Fruit fly (Drosophila melanogaster) whole organism, embryonic: ENCODE measurements around the gene Mpcp2.
A peak's percentile ranks its signal among the peaks of the same experiment; 100 is the strongest.

Experiments used
- Atf3 ChIP-seq: fragments of 200-800 bp; sonication (Bioruptor generic); optimal IDR thresholded peaks from 3 replicates; lab custom pipeline; 2016; ENCODE audit warnings: missing biosample characterization, missing genetic modification characterization
- Atf6 ChIP-seq: fragments of 200-800 bp; sonication (Bioruptor generic); IDR thresholded peaks from 2 replicates; pipeline ENCODE4 v1.3.6; 2022; ENCODE audit warnings: missing biosample characterization, missing genetic modification characterization
- B-H1 ChIP-seq: fragments of 200-800 bp; sonication (Bioruptor generic); IDR thresholded peaks from 3 replicates; pipeline ENCODE4 v1.3.6; 2022; ENCODE audit warnings: missing biosample characterization, missing genetic modification characterization
- B-H2 ChIP-seq: fragments of 200-800 bp; sonication (Bioruptor generic); optimal IDR thresholded peaks from 2 replicates; lab custom pipeline; 2018; ENCODE audit warnings: missing biosample characterization, mild to moderate bottlenecking, missing genetic modification characterization
- CG10654 ChIP-seq: fragments of 200-800 bp; sonication (Bioruptor generic); optimal IDR thresholded peaks from 2 replicates; lab custom pipeline; 2016; ENCODE audit warnings: missing biosample characterization, missing genetic modification characterization
- CG12071 ChIP-seq: fragments of 200-800 bp; sonication (Bioruptor generic); optimal IDR thresholded peaks from 3 replicates; lab custom pipeline; 2018; ENCODE audit warnings: missing biosample characterization, mild to moderate bottlenecking, missing genetic modification characterization
- CG12299 ChIP-seq: fragments of 200-800 bp; sonication (Bioruptor generic); optimal IDR thresholded peaks from 2 replicates; lab custom pipeline; 2018; ENCODE audit warnings: missing biosample characterization, mild to moderate bottlenecking, missing genetic modification characterization
- CG12942 ChIP-seq: fragments of 200-800 bp; sonication (Bioruptor generic); optimal IDR thresholded peaks from 3 replicates; lab custom pipeline; 2016; ENCODE audit warnings: missing biosample characterization, missing genetic modification characterization
- CG13775 ChIP-seq: fragments of 200-800 bp; sonication (Bioruptor generic); optimal IDR thresholded peaks from 3 replicates; lab custom pipeline; 2017; ENCODE audit warnings: missing biosample characterization, mild to moderate bottlenecking, missing genetic modification characterization
- CG14710 ChIP-seq: fragments of 200-800 bp; sonication (Bioruptor generic); optimal IDR thresholded peaks from 3 replicates; lab custom pipeline; 2019; ENCODE audit warnings: missing biosample characterization, mild to moderate bottlenecking, missing genetic modification characterization, moderate library complexity
- CG16779 ChIP-seq: fragments of 200-800 bp; sonication (Bioruptor generic); IDR thresholded peaks from 2 replicates; pipeline ENCODE4 v1.3.6; 2022; ENCODE audit warnings: missing biosample characterization, missing genetic modification characterization
- CG17361 ChIP-seq: fragments of 200-800 bp; sonication (Bioruptor generic); IDR thresholded peaks from 3 replicates; pipeline ENCODE4 v1.3.6; 2022; ENCODE audit warnings: missing biosample characterization, missing genetic modification characterization
- CG17568 ChIP-seq: fragments of 200-800 bp; sonication (Bioruptor generic); optimal IDR thresholded peaks from 2 replicates; lab custom pipeline; 2018; ENCODE audit warnings: missing biosample characterization, mild to moderate bottlenecking, missing genetic modification characterization, moderate library complexity
- CG17802 ChIP-seq: fragments of 200-800 bp; sonication (Bioruptor generic); optimal IDR thresholded peaks from 2 replicates; lab custom pipeline; 2018; ENCODE audit warnings: missing biosample characterization, mild to moderate bottlenecking, missing genetic modification characterization, moderate library complexity
- CG2129 ChIP-seq: fragments of 200-800 bp; sonication (Bioruptor generic); IDR thresholded peaks from 2 replicates; pipeline ENCODE4 v1.3.6; 2022; ENCODE audit warnings: missing biosample characterization, missing genetic modification characterization; ENCODE audit not compliant: partially characterized antibody
- CG3163 ChIP-seq: fragments of 200-800 bp; sonication (Bioruptor generic); optimal IDR thresholded peaks from 3 replicates; lab custom pipeline; 2016; ENCODE audit warnings: missing biosample characterization, missing genetic modification characterization
- CG32767 ChIP-seq: fragments of 200-800 bp; sonication (Bioruptor generic); IDR thresholded peaks from 2 replicates; pipeline ENCODE4 v1.3.6; 2022; ENCODE audit warnings: missing biosample characterization, missing genetic modification characterization
- CG4820 ChIP-seq: fragments of 200-800 bp; sonication (Bioruptor generic); optimal IDR thresholded peaks from 3 replicates; lab custom pipeline; 2016; ENCODE audit warnings: missing biosample characterization, missing genetic modification characterization
- CG6175 ChIP-seq: fragments of 200-800 bp; sonication (Bioruptor generic); IDR thresholded peaks from 3 replicates; pipeline ENCODE4 v1.3.6; 2022; ENCODE audit warnings: missing biosample characterization, missing genetic modification characterization
- CG7745 ChIP-seq: fragments of 200-800 bp; sonication (Bioruptor generic); optimal IDR thresholded peaks from 2 replicates; lab custom pipeline; 2018; ENCODE audit warnings: missing biosample characterization, mild to moderate bottlenecking, missing genetic modification characterization, moderate library complexity
- CG8089 ChIP-seq: fragments of 200-800 bp; sonication (Bioruptor generic); optimal IDR thresholded peaks from 3 replicates; lab custom pipeline; 2016; ENCODE audit warnings: missing biosample characterization, missing genetic modification characterization
- ERR ChIP-seq: fragments of 200-800 bp; sonication (Bioruptor generic); optimal IDR thresholded peaks from 2 replicates; lab custom pipeline; 2016; ENCODE audit warnings: missing biosample characterization, missing genetic modification characterization
- Gug ChIP-seq: fragments of 200-800 bp; sonication (Bioruptor generic); IDR thresholded peaks from 4 replicates; pipeline ENCODE4 v1.3.6; 2022; ENCODE audit warnings: missing biosample characterization, missing genetic modification characterization
- Hmr ChIP-seq: fragments of 200-800 bp; sonication (Bioruptor generic); optimal IDR thresholded peaks from 3 replicates; lab custom pipeline; 2017; ENCODE audit warnings: mild to moderate bottlenecking, missing biosample characterization, missing genetic modification reagents, missing genetic modification characterization
- Hsf ChIP-seq: fragments of 200-800 bp; sonication (Bioruptor generic); optimal IDR thresholded peaks from 3 replicates; lab custom pipeline; 2016; ENCODE audit warnings: missing biosample characterization, missing genetic modification characterization
- NK7.1 ChIP-seq: fragments of 200-800 bp; sonication (Bioruptor generic); optimal IDR thresholded peaks from 3 replicates; lab custom pipeline; 2016; ENCODE audit warnings: missing biosample characterization, missing genetic modification characterization
- Rx ChIP-seq: fragments of 200-800 bp; sonication (Bioruptor generic); IDR thresholded peaks from 2 replicates; pipeline ENCODE4 v1.3.6; 2022; ENCODE audit warnings: missing biosample characterization, missing genetic modification characterization
- Stat92E ChIP-seq, 3 experiments: fragments of >200 bp in 2 of 3; fragments of 200-800 bp in 1 of 3; sonication (Bioruptor generic) in 1 of 3; optimal IDR thresholded peaks; 2 replicates each; lab custom pipeline; 2017 to 2019; ENCODE audit warnings: missing biosample characterization in 3 of 3, missing genetic modification characterization in 3 of 3, mild to moderate bottlenecking in 1 of 3, moderate library complexity in 1 of 3
- amos ChIP-seq: fragments of 200-800 bp; sonication (Bioruptor generic); IDR thresholded peaks from 2 replicates; pipeline ENCODE4 v1.3.6; 2022; ENCODE audit warnings: missing biosample characterization, missing genetic modification characterization; ENCODE audit not compliant: partially characterized antibody
- ase ChIP-seq: fragments of 200-800 bp; sonication (Bioruptor generic); IDR thresholded peaks from 3 replicates; pipeline ENCODE4 v1.3.6; 2022; ENCODE audit warnings: missing biosample characterization, missing genetic modification characterization
- az2 ChIP-seq: fragments of 200-800 bp; sonication (Bioruptor generic); optimal IDR thresholded peaks from 3 replicates; lab custom pipeline; 2016; ENCODE audit warnings: missing biosample characterization, missing genetic modification characterization
- bsh ChIP-seq, 2 experiments: fragments of 200-800 bp; sonication (Bioruptor generic); optimal IDR thresholded peaks; 2 replicates each; lab custom pipeline; 2017 to 2018; ENCODE audit warnings: mild to moderate bottlenecking in 2 of 2, missing biosample characterization in 2 of 2, missing genetic modification characterization in 2 of 2, moderate library complexity in 1 of 2
- danr ChIP-seq: fragments of 200-800 bp; sonication (Bioruptor generic); IDR thresholded peaks from 2 replicates; pipeline ENCODE4 v1.3.6; 2022; ENCODE audit warnings: missing biosample characterization, missing genetic modification characterization
- disco-r ChIP-seq: fragments of 200-800 bp; sonication (Bioruptor generic); optimal IDR thresholded peaks from 2 replicates; lab custom pipeline; 2016; ENCODE audit warnings: missing biosample characterization, missing genetic modification characterization
- emc ChIP-seq: fragments of 200-800 bp; sonication (Bioruptor generic); optimal IDR thresholded peaks from 2 replicates; lab custom pipeline; 2016; ENCODE audit warnings: missing biosample characterization, missing genetic modification characterization
- eyg ChIP-seq: fragments of 200-800 bp; sonication (Bioruptor generic); optimal IDR thresholded peaks from 3 replicates; lab custom pipeline; 2016; ENCODE audit warnings: missing biosample characterization, missing genetic modification characterization
- fru ChIP-seq: fragments of >200 bp; optimal IDR thresholded peaks from 2 replicates; lab custom pipeline; 2017
- hbn ChIP-seq: fragments of 200-800 bp; sonication (Bioruptor generic); IDR thresholded peaks from 2 replicates; pipeline ENCODE4 v1.3.6; 2022; ENCODE audit warnings: missing biosample characterization, missing genetic modification characterization; ENCODE audit not compliant: partially characterized antibody
- her ChIP-seq: fragments of 200-800 bp; sonication (Bioruptor generic); optimal IDR thresholded peaks from 2 replicates; lab custom pipeline; 2016; ENCODE audit warnings: missing biosample characterization, missing genetic modification characterization
- ind ChIP-seq: fragments of 200-800 bp; sonication (Bioruptor generic); optimal IDR thresholded peaks from 3 replicates; lab custom pipeline; 2016; ENCODE audit warnings: missing biosample characterization, missing genetic modification characterization
- klu ChIP-seq: fragments of 200-800 bp; sonication (Bioruptor generic); IDR thresholded peaks from 2 replicates; pipeline ENCODE4 v1.3.6; 2022; ENCODE audit warnings: missing biosample characterization, missing genetic modification characterization
- nerfin-2 ChIP-seq: fragments of 200-800 bp; sonication (Bioruptor generic); IDR thresholded peaks from 2 replicates; pipeline ENCODE4 v1.3.6; 2022; ENCODE audit warnings: missing biosample characterization, missing genetic modification characterization; ENCODE audit not compliant: partially characterized antibody
- nmo ChIP-seq: fragments of 200-800 bp; sonication (Bioruptor generic); optimal IDR thresholded peaks from 2 replicates; lab custom pipeline; 2018; ENCODE audit warnings: missing biosample characterization, mild to moderate bottlenecking, missing genetic modification characterization, moderate library complexity
- oc ChIP-seq: fragments of 200-800 bp; sonication (Bioruptor generic); optimal IDR thresholded peaks from 2 replicates; lab custom pipeline; 2018; ENCODE audit warnings: missing biosample characterization, mild to moderate bottlenecking, missing genetic modification characterization, moderate library complexity
- otp ChIP-seq: fragments of 200-800 bp; sonication (Bioruptor generic); IDR thresholded peaks from 3 replicates; pipeline ENCODE4, ENCODE4 v1.3.6; 2022; ENCODE audit warnings: missing biosample characterization, missing genetic modification characterization
- pho ChIP-seq: fragments of 200-800 bp; sonication (Bioruptor generic); optimal IDR thresholded peaks from 2 replicates; lab custom pipeline; 2016; ENCODE audit warnings: missing biosample characterization, missing genetic modification characterization
- pnt ChIP-seq: fragments of 200-800 bp; sonication (Bioruptor generic); optimal IDR thresholded peaks from 3 replicates; lab custom pipeline; 2016; ENCODE audit warnings: missing biosample characterization, missing genetic modification characterization
- ro ChIP-seq: fragments of 200-800 bp; sonication (Bioruptor generic); IDR thresholded peaks from 2 replicates; pipeline ENCODE4 v1.3.6; 2022; ENCODE audit warnings: missing biosample characterization, missing genetic modification characterization
- slou ChIP-seq: fragments of 200-800 bp; sonication (Bioruptor generic); optimal IDR thresholded peaks from 3 replicates; lab custom pipeline; 2016; ENCODE audit warnings: missing biosample characterization, missing genetic modification characterization
- stc ChIP-seq: fragments of 200-800 bp; sonication (Bioruptor generic); IDR thresholded peaks from 2 replicates; pipeline ENCODE4 v1.3.6; 2022; ENCODE audit warnings: missing biosample characterization, missing genetic modification characterization
- twi ChIP-seq: fragments of 200-800 bp; optimal IDR thresholded peaks from 2 replicates; lab custom pipeline; 2019; ENCODE audit warnings: missing biosample characterization, mild to moderate bottlenecking, missing genetic modification characterization, moderate library complexity

The Mpcp2 gene

DNA sequence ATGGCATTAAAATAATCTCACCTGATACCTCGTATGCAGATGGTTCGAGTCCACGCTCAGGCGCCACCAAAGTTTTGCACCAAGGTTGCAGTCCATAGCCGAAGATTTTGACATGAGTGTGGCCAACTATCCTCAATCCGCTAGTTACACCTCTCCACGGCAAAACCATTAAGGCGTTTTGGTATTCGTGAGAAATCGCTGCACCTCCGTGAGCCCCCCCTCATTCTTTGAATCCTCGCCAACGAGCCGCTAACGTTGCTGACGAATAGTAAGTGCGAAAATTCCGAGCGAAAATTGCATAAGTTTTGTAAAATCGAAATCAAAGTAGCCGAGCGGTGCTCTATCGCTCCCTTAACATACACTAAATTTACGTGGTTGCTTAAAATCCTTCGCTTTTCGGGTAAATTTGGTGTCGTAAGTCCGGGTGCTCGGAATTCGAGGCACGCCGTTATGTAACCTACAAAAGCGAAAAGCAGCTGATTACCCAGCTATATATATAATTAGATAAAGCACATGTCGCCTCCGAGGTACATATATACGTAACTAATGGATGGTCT, at the start of gene Mpcp2 (continued):
- TF ChIP-seq CG12942 (peak; percentile 16), nerfin-2 (no peak), pnt (GFP tag; lab: Kevin White, UChicago) (no peak), CG4820 (no peak), CG3163 (GFP tag; lab: Kevin White, UChicago) (peak; percentile 29), twi (peak; percentile 25), amos (GFP tag; lab: Robert Waterston, UW) (peak; percentile 73), otp (no peak), her (GFP tag; lab: Kevin White, UChicago) (peak; percentile 68), nmo (GFP tag; lab: Kevin White, UChicago) (peak; percentile 59), eyg (GFP tag; lab: Kevin White, UChicago) (no peak), ERR (GFP tag; lab: Kevin White, UChicago) (peak; percentile 33), CG32767 (GFP tag; lab: Robert Waterston, UW) (no peak; the same call in 1 of the 2 replicates), Rx (no peak), danr (GFP tag; lab: Robert Waterston, UW) (no peak), CG14710 (tag; lab: Kevin White, UChicago) (peak; percentile 72), pho (GFP tag; lab: Kevin White, UChicago) (peak; percentile 30), NK7.1 (no peak), disco-r (GFP tag; lab: Kevin White, UChicago) (no peak), Hsf (no peak), az2 (GFP tag; lab: Kevin White, UChicago) (no peak), ind (GFP tag; lab: Kevin White, UChicago) (no peak), bsh (GFP tag; optimal IDR thresholded peaks at IDR 0.05; lab: Kevin White, UChicago) (peak; percentile 2 to 10), fru (no peak), Atf6 (0 out of 2 replicates have a peak, but pooled peaks have one; percentile 26), stc (GFP tag; lab: Robert Waterston, UW) (peak; percentile 13; the same call in 1 of the 2 replicates), CG17568 (GFP tag; lab: Kevin White, UChicago) (no peak), Atf3 (GFP tag; lab: Kevin White, UChicago) (no peak), CG16779 (no peak), CG8089 (no peak), CG17802 (tag; lab: Kevin White, UChicago) (no peak), CG10654 (GFP tag; lab: Kevin White, UChicago) (no peak), Stat92E (GFP tag; optimal IDR thresholded peaks at IDR 0.05; lab: Kevin White, UChicago) (peak in 1 of 3 experiments; percentile 78), B-H2 (GFP tag; lab: Kevin White, UChicago) (peak; percentile 56), CG13775 (GFP tag; lab: Kevin White, UChicago) (peak; percentile 9), Gug (GFP tag; lab: Robert Waterston, UW) (peak; percentile 18; the same call in 1 of the 4 replicates), klu (GFP tag; lab: Robert Waterston, UW) (no peak), B-H1 (GFP tag; lab: Robert Waterston, UW) (no peak), ro (no peak), CG12299 (peak; percentile 46), slou (GFP tag; lab: Kevin White, UChicago) (no peak), CG6175 (no peak), hbn (0 out of 2 replicates have a peak, but pooled peaks have one; percentile 31), oc (tag; lab: Kevin White, UChicago) (no peak), emc (GFP tag; lab: Kevin White, UChicago) (no peak), ase (no peak), CG2129 (GFP tag; lab: Robert Waterston, UW) (no peak), CG17361 (GFP tag; lab: Robert Waterston, UW) (peak; percentile 42; the same call in 2 of the 3 replicates), CG7745 (peak; percentile 23), CG12071 (peak; percentile 36), Hmr (peak; percentile 85)
